Fruit fly (Drosophila melanogaster) whole organism, wandering third instar larva: Measurements from ENCODE around the gene aqz.

ENCODE experiments used
- Hr78 ChIP-seq: fragments of >200 bp; optimal IDR thresholded peaks from 2 replicates; lab custom pipeline; 2017; ENCODE audit warnings: missing biosample characterization, missing genetic modification characterization
- Myc ChIP-seq: fragments of >200 bp; optimal IDR thresholded peaks from 2 replicates; lab custom pipeline; 2017
- OdsH ChIP-seq: fragments of 200-800 bp; sonication (Bioruptor generic); optimal IDR thresholded peaks from 2 replicates; lab custom pipeline; 2016; ENCODE audit warnings: missing biosample characterization, mild to moderate bottlenecking, missing genetic modification characterization
- dsf ChIP-seq: sonication (Bioruptor generic); optimal IDR thresholded peaks from 2 replicates; lab custom pipeline; 2016; ENCODE audit warnings: missing biosample characterization, missing genetic modification characterization, borderline replicate concordance
- h ChIP-seq: fragments of 200-800 bp; sonication (Bioruptor generic); optimal IDR thresholded peaks from 3 replicates; lab custom pipeline; 2016; ENCODE audit warnings: missing biosample characterization, mild to moderate bottlenecking, missing genetic modification characterization

DNA sequence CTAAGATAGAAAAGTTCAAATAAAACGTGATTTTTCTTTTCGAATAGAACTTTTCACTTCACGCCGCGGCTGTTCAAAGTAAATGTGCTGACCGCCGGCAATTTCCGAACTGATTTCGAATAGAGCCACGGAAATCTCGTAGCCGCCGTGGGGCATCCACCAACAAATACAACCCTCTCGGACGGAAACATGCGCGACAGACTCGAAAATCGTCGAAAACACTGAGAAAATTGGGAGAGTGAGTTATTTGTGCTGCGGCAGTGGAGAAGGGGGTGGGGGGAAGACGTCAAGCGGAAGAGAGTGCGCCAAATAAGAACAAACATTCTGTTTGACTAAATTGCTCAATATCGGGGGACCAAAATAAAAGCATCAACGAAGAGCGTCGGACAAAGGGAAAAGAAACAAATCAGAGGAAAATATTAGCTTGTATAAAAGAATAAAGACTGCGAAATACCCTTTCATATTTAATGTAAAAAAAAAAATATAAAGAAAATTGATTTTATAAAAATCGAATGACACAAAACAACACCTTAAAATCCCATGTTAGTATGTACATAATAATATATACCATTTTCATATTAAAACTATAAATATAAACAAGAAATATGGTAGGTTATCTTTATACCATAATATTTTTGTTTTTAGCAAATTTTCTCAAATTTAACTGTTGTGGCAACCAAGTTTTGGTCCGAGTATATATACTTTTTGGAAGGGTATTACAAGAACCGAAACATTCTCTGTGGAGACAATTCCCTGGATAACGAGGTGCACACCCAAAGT is 47.0 kb upstream of the aqz start:
- TF ChIP-seq dsf (no peak), h (no peak), OdsH (GFP tag; lab: Kevin White, UChicago) (peak; percentile 11), Hr78 (no peak), Myc (lab: Kevin White, UChicago) (no peak)
